Worm (Caenorhabditis elegans) whole organism, young adult: Measurements from ENCODE around the gene T23E7.6.

ENCODE experiments used
- cebp-2 ChIP-seq: fragments of 200-800 bp; sonication (Bioruptor generic); IDR thresholded peaks from 2 replicates; pipeline ENCODE4 v1.3.6; 2022; ENCODE audit warnings: missing genetic modification characterization, missing compliant biosample characterization
- lin-35 ChIP-seq, 3 experiments: fragments of 150-350 bp in 2 of 3; sonication (generic microtip) in 1 of 3; optimal IDR thresholded peaks; 2 replicates each; lab custom pipeline; 2014 to 2018; ENCODE audit warnings: missing biosample characterization in 3 of 3, missing genetic modification characterization in 3 of 3, missing genetic modification reagents in 3 of 3
- lir-1 ChIP-seq: fragments of 200-800 bp; sonication (Bioruptor generic); conservative IDR thresholded peaks from 2 replicates; pipeline ENCODE4 v1.3.6; 2022; ENCODE audit warnings: missing genetic modification reagents, missing genetic modification characterization, missing compliant biosample characterization
- snpc-4 ChIP-seq, 5 experiments: fragments of 150-350 bp in 1 of 5; sonication (generic microtip) in 4 of 5; optimal IDR thresholded peaks; 2 replicates each; lab custom pipeline; 2014 to 2018; ENCODE audit warnings: missing genetic modification characterization in 5 of 5, missing biosample characterization in 3 of 5, antibody characterized with exemption in 2 of 5, mild to moderate bottlenecking in 2 of 5, missing compliant biosample characterization in 2 of 5, missing genotype in 2 of 5, moderate library complexity in 2 of 5, missing genetic modification reagents in 1 of 5
- xnd-1 ChIP-seq: sonication (generic microtip); optimal IDR thresholded peaks from 2 replicates; lab custom pipeline; 2016; ENCODE audit warnings: missing genotype, missing genetic modification reagents, missing genetic modification characterization, missing compliant biosample characterization

DNA sequence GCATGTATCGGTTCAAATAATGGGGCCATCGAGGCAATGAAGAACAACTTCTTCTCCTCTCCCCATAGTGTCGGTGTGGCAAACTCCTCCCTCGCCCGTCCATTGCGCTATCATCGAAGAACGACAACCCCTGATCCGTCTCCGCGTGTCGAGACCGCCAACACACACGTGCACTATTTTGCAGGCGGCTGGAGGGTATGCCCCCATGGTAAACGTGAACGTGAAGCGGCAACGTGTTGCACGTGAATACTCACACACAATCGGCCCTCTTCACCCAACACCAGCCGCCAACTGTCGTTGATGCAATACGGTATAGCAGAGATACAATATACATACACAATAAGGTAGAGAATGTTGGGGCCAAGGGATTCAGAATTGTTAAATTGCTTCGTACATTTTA, 51.4 kb downstream of the T23E7.6 start:
- TF ChIP-seq snpc-4 (GFP tag; optimal IDR thresholded peaks at IDR 0.05; lab: Kevin White, UChicago) = no peak
- no peak for TF ChIP-seq snpc-4 (tag; optimal IDR thresholded peaks at IDR 0.05; lab: Kevin White, UChicago)
- no peak for TF ChIP-seq lir-1
- no peak for TF ChIP-seq xnd-1 (tag; lab: Kevin White, UChicago)
- TF ChIP-seq cebp-2 = no peak
- no peak for TF ChIP-seq lin-35 (GFP tag; optimal IDR thresholded peaks at IDR 0.05; lab: Kevin White, UChicago)
